Worm (Caenorhabditis elegans): Measurements from ENCODE around the gene cutl-21.

Gene cutl-21

DNA sequence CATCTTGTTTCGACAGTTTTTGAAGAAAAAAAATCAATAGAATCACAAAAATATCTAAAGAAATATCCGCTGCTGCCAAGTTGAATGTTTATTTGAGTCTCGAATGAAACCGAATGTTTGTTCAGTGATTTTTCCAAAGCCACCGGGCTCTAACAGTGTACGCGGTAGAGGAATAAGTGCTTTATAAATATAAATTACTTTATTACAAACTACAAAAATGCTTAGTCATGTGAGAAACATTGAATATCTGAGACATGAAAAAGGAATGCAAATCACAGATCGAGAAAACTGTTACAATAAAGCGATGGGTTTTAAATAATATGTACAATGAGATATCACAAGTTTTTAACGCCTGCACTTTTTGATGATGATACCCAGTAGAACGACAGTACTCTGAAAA lies 34.2 kb downstream of the cutl-21 start, which contains the start of gene F55A4.7:
F55A4.7 (minus strand) TSS at position 101 of the 400 bp plus-strand sequence.
- no peak for TF ChIP-seq ztf-4 (tag; optimal IDR thresholded peaks at IDR 0.05)
- TF ChIP-seq fkh-10 (GFP tag; optimal IDR thresholded peaks at IDR 0.05), result no peak
- no peak for TF ChIP-seq elt-1 (tag; optimal IDR thresholded peaks at IDR 0.05)
- no peak for TF ChIP-seq pha-4 (tag; optimal IDR thresholded peaks at IDR 0.05)
- TF ChIP-seq unc-62 (GFP tag; optimal IDR thresholded peaks at IDR 0.05), result no peak
- no peak for TF ChIP-seq fos-1 (tag; optimal IDR thresholded peaks at IDR 0.05)
- no peak for TF ChIP-seq egl-5 (tag; optimal IDR thresholded peaks at IDR 0.05)
- no peak for TF ChIP-seq hmg-11 (tag; optimal IDR thresholded peaks at IDR 0.05)
- no peak for TF ChIP-seq mml-1 (tag; optimal IDR thresholded peaks at IDR 0.05)
- TF ChIP-seq elt-2 (tag; optimal IDR thresholded peaks at IDR 0.05), result no peak
- no peak for TF ChIP-seq nhr-76 (tag; optimal IDR thresholded peaks at IDR 0.05)
- no peak for TF ChIP-seq ceh-9 (tag; optimal IDR thresholded peaks at IDR 0.05)
- TF ChIP-seq ceh-82 (tag; optimal IDR thresholded peaks at IDR 0.05), result no peak
- no peak for TF ChIP-seq nhr-11 (tag; optimal IDR thresholded peaks at IDR 0.05)
- TF ChIP-seq nhr-67 (tag; optimal IDR thresholded peaks at IDR 0.05), result no peak
- TF ChIP-seq ceh-16 (tag; optimal IDR thresholded peaks at IDR 0.05), result no peak
- TF ChIP-seq fkh-2 (tag; optimal IDR thresholded peaks at IDR 0.05), result no peak

DNA sequence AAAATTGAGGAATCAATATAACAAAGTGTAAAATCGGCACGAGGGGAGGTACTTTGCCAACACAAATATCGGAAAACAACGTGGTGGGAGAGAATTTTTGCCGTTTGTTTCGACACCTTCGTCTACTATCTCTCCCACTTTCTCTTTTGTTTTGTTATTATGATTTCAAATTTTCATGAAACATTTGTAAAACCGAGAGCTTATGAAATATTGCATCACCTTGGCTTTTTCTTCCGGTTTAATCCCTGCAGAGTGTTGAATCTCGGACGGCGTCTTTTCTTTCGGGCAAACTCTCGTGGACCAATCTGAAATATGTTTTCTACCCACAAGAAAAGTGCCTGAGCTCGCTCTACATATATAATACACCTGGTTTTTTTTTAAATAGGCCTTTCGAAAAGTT lies 40.2 kb downstream of the cutl-21 start:
- TF ChIP-seq jun-1 (tag; optimal IDR thresholded peaks at IDR 0.05) (no peak), eor-1 (tag; optimal IDR thresholded peaks at IDR 0.05) (no peak)

DNA sequence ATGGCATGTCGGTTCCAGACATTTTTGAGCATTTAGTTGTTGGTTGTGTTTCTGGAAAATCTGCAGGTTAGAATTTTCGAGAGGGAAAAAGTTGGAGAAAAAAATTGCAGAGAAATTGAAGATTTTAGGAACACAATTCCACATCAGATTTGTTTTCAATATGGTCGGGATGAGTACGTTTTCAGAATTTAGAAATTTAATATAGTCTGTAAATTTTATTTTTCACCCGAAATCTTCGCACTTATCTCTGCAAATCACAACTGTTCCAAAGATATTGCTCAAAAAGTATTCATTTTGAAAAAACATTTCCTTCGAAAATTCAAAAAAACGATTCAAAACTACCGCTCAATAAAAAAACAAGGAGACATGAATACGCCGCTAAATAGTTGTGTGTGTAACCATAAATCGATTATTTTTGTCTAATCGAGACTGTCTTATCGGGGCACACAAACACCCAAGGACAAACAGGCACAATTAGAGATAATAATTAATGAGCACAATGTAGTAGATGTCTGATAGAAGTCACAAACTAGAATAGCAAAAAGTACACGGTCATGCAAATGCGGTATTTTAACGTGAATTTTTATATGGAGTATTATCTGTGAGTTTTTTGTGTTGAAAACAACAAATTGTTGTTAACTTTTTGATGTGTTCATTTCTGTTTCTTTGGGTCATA lies 42.2 kb downstream of the cutl-21 start, which contains the start of gene vpat-1:
vpat-1 (minus strand) TSS at position 51 of the 676 bp plus-strand sequence.
- no peak for TF ChIP-seq aly-2 (tag; optimal IDR thresholded peaks at IDR 0.05)
- TF ChIP-seq snpc-4 (tag; optimal IDR thresholded peaks at IDR 0.05), result no peak
- no peak for TF ChIP-seq nfya-1 (tag; optimal IDR thresholded peaks at IDR 0.05; ENCODE audit: insufficient read depth)
- TF ChIP-seq pha-4 (tag; optimal IDR thresholded peaks at IDR 0.05), result no peak
- TF ChIP-seq ama-1 (optimal IDR thresholded peaks at IDR 0.05), result no peak
- no peak for TF ChIP-seq nhr-237 (tag; optimal IDR thresholded peaks at IDR 0.05)
- no peak for TF ChIP-seq nhr-76 (tag; optimal IDR thresholded peaks at IDR 0.05)
- TF ChIP-seq ztf-11 (tag; optimal IDR thresholded peaks at IDR 0.05), result no peak
- TF ChIP-seq nhr-12 (tag; optimal IDR thresholded peaks at IDR 0.05), result no peak
- TF ChIP-seq nhr-11 (tag; optimal IDR thresholded peaks at IDR 0.05), result no peak
- TF ChIP-seq eor-1 (tag; optimal IDR thresholded peaks at IDR 0.05), result no peak
- TF ChIP-seq pqm-1 (tag; optimal IDR thresholded peaks at IDR 0.05), result peak; percentile 86
- no peak for TF ChIP-seq ceh-82 (tag; optimal IDR thresholded peaks at IDR 0.05)
- TF ChIP-seq elt-2 (tag; optimal IDR thresholded peaks at IDR 0.05), result peak; percentile 89
- no peak for TF ChIP-seq lin-15B (tag; optimal IDR thresholded peaks at IDR 0.05)
- peak; percentile 54 for TF ChIP-seq ceh-28 (tag; optimal IDR thresholded peaks at IDR 0.05)
- no peak for TF ChIP-seq nhr-25 (tag; optimal IDR thresholded peaks at IDR 0.05)

DNA sequence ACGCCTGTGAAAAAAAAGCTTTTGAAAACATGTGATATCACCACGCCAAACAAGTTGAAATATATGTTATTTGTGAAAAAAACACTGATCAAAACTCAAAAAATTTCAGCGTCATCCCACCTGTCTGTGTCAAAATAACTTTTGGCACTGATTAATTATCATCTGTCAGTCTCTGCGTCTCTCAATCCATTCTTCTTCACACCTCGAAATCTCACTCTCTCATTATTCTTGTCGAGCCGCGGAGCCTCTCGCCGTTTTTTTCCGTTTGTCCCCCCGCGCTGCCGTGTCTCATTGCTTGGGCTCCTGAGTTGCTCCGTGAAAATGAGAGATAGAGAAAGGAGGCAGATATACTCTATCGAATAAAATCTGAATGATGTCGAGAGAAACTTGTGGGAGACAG lies 46.9 kb downstream of the cutl-21 start:
- TF ChIP-seq fkh-2 (tag; optimal IDR thresholded peaks at IDR 0.05), result no peak
- TF ChIP-seq snpc-4 (tag; optimal IDR thresholded peaks at IDR 0.05), result no peak
- no peak for TF ChIP-seq ztf-4 (tag; optimal IDR thresholded peaks at IDR 0.05)
- no peak for TF ChIP-seq unc-62 (GFP tag; optimal IDR thresholded peaks at IDR 0.05)
- no peak for TF ChIP-seq unc-39 (tag; optimal IDR thresholded peaks at IDR 0.05)
- TF ChIP-seq nhr-12 (tag; optimal IDR thresholded peaks at IDR 0.05), result no peak
- TF ChIP-seq nhr-28 (tag; optimal IDR thresholded peaks at IDR 0.05), result no peak
- TF ChIP-seq hmg-11 (tag; optimal IDR thresholded peaks at IDR 0.05), result no peak
- no peak for TF ChIP-seq skn-1 (tag; optimal IDR thresholded peaks at IDR 0.05)
- peak; percentile 44 for TF ChIP-seq lin-39 (tag; optimal IDR thresholded peaks at IDR 0.05)
- peak; percentile 19 for TF ChIP-seq egl-5 (tag; optimal IDR thresholded peaks at IDR 0.05)
- TF ChIP-seq nfya-1 (tag; optimal IDR thresholded peaks at IDR 0.05; ENCODE audit: insufficient read depth), result peak; percentile 28
- no peak for TF ChIP-seq ceh-9 (tag; optimal IDR thresholded peaks at IDR 0.05)

DNA sequence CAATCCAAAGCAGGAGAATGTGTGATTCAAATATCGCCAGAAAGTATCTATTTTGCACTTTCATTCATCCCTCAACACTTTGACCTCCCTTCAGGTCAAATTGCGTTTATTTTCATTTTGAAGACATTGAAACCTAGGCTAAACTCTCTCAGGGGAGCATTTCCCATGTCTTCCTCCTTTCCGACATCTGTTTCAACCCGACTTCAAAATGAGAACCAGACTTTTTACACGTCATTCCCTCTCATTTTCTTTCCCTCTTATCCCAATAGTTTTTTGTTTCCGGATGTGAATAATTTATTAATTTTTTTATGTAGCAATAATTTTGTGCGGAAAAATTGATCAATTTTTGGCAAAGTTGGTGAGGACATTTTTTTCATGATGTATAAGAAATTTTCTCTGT lies 48.8 kb downstream of the cutl-21 start:
- TF ChIP-seq lsy-12 (tag; optimal IDR thresholded peaks at IDR 0.05) (no peak), sea-2 (GFP tag; optimal IDR thresholded peaks at IDR 0.05) (no peak), nhr-11 (tag; optimal IDR thresholded peaks at IDR 0.05) (no peak), mml-1 (tag; optimal IDR thresholded peaks at IDR 0.05) (no peak), nhr-28 (tag; optimal IDR thresholded peaks at IDR 0.05) (no peak), nhr-25 (tag; optimal IDR thresholded peaks at IDR 0.05) (no peak), nhr-76 (tag; optimal IDR thresholded peaks at IDR 0.05) (no peak), hmg-11 (tag; optimal IDR thresholded peaks at IDR 0.05) (no peak), pqm-1 (tag; optimal IDR thresholded peaks at IDR 0.05) (no peak), ceh-82 (tag; optimal IDR thresholded peaks at IDR 0.05) (no peak), nhr-237 (tag; optimal IDR thresholded peaks at IDR 0.05) (no peak)
